Fruit fly (Drosophila melanogaster) whole organism, pupa: ENCODE results near the gene CG4360.

ENCODE experiments used
- CG10348 ChIP-seq: fragments of 200-800 bp; sonication (Bioruptor generic); IDR thresholded peaks from 2 replicates; pipeline ENCODE4 v1.3.6; 2022; ENCODE audit warnings: missing biosample characterization, missing genetic modification characterization
- CG12605 ChIP-seq: fragments of 200-800 bp; sonication (Bioruptor generic); IDR thresholded peaks from 2 replicates; pipeline ENCODE4 v1.3.6; 2022; ENCODE audit warnings: missing biosample characterization, missing genetic modification characterization
- CG13204 ChIP-seq: fragments of 200-800 bp; sonication (Bioruptor generic); optimal IDR thresholded peaks from 2 replicates; lab custom pipeline; 2018; ENCODE audit warnings: missing biosample characterization, mild to moderate bottlenecking, missing genetic modification characterization, moderate library complexity
- CG14655 ChIP-seq: fragments of 200-800 bp; sonication (Bioruptor generic); optimal IDR thresholded peaks from 3 replicates; lab custom pipeline; 2017; ENCODE audit warnings: mild to moderate bottlenecking, missing biosample characterization, missing genetic modification reagents, missing genetic modification characterization
- CG15710 ChIP-seq: fragments of 200-800 bp; sonication (Bioruptor generic); optimal IDR thresholded peaks from 2 replicates; lab custom pipeline; 2018; ENCODE audit warnings: missing biosample characterization, mild to moderate bottlenecking, missing genetic modification characterization, moderate library complexity
- CG17806 ChIP-seq: fragments of 200-800 bp; sonication (Bioruptor generic); optimal IDR thresholded peaks from 2 replicates; lab custom pipeline; 2018; ENCODE audit warnings: missing biosample characterization, mild to moderate bottlenecking, missing genetic modification characterization, moderate library complexity
- CG32121 ChIP-seq: fragments of 200-800 bp; sonication (Bioruptor generic); IDR thresholded peaks from 2 replicates; pipeline ENCODE4 v1.3.6; 2022; ENCODE audit warnings: missing biosample characterization, missing genetic modification characterization
- CG34367 ChIP-seq: fragments of 200-800 bp; sonication (Bioruptor generic); optimal IDR thresholded peaks from 2 replicates; lab custom pipeline; 2018; ENCODE audit warnings: missing biosample characterization, mild to moderate bottlenecking, missing genetic modification characterization
- CG4496 ChIP-seq: fragments of 200-800 bp; sonication (Bioruptor generic); IDR thresholded peaks from 3 replicates; pipeline ENCODE4 v1.3.6; 2022; ENCODE audit warnings: missing biosample characterization, missing genetic modification characterization
- CG8159 ChIP-seq: fragments of 200-800 bp; sonication (Bioruptor generic); optimal IDR thresholded peaks from 3 replicates; lab custom pipeline; 2018; ENCODE audit warnings: missing biosample characterization, mild to moderate bottlenecking, missing genetic modification characterization, moderate library complexity
- CG8301 ChIP-seq: fragments of 200-800 bp; sonication (Bioruptor generic); optimal IDR thresholded peaks from 2 replicates; lab custom pipeline; 2018; ENCODE audit warnings: missing biosample characterization, mild to moderate bottlenecking, missing genetic modification characterization
- CG9948 ChIP-seq: fragments of 200-800 bp; sonication (Bioruptor generic); optimal IDR thresholded peaks from 2 replicates; lab custom pipeline; 2018; ENCODE audit warnings: missing biosample characterization, mild to moderate bottlenecking, missing genetic modification characterization, moderate library complexity
- D1 ChIP-seq: fragments of 200-800 bp; sonication (Bioruptor generic); optimal IDR thresholded peaks from 2 replicates; lab custom pipeline; 2018; ENCODE audit warnings: missing biosample characterization, mild to moderate bottlenecking, missing genetic modification characterization, moderate library complexity
- EcR ChIP-seq: fragments of 200-800 bp; sonication (Bioruptor generic); optimal IDR thresholded peaks from 3 replicates; lab custom pipeline; 2019; ENCODE audit warnings: missing biosample characterization, missing genetic modification characterization, mild to moderate bottlenecking, moderate library complexity, missing genetic modification reagents
- Ets98B ChIP-seq: fragments of 200-800 bp; sonication (Bioruptor generic); IDR thresholded peaks from 2 replicates; pipeline ENCODE4 v1.3.6; 2022; ENCODE audit warnings: missing biosample characterization, missing genetic modification characterization
- Pif1A ChIP-seq: fragments of 200-800 bp; sonication (Bioruptor generic); optimal IDR thresholded peaks from 3 replicates; lab custom pipeline; 2016; ENCODE audit warnings: missing biosample characterization, missing genetic modification characterization
- Pif1B ChIP-seq: fragments of 200-800 bp; sonication (Bioruptor generic); optimal IDR thresholded peaks from 3 replicates; lab custom pipeline; 2016; ENCODE audit warnings: missing biosample characterization, missing genetic modification characterization
- Snoo ChIP-seq: fragments of 200-800 bp; sonication (Bioruptor generic); optimal IDR thresholded peaks from 3 replicates; lab custom pipeline; 2017; ENCODE audit warnings: missing biosample characterization, mild to moderate bottlenecking, missing genetic modification characterization, inconsistent platforms
- fd96Ca ChIP-seq: fragments of 200-800 bp; sonication (Bioruptor generic); IDR thresholded peaks from 3 replicates; pipeline ENCODE4 v1.3.6; 2022; ENCODE audit warnings: missing biosample characterization, missing genetic modification characterization
- gl ChIP-seq: fragments of 200-800 bp; sonication (Bioruptor generic); optimal IDR thresholded peaks from 2 replicates; lab custom pipeline; 2018; ENCODE audit warnings: missing biosample characterization, mild to moderate bottlenecking, missing genetic modification characterization
- rn ChIP-seq: fragments of 200-800 bp; sonication (Bioruptor generic); IDR thresholded peaks from 2 replicates; pipeline ENCODE4 v1.3.6; 2022; ENCODE audit warnings: missing biosample characterization, missing genetic modification characterization

CG4360 gene

dm6 chr3R:20317402-20318165 is 10.2 kb downstream of the CG4360 start:
- no peak for TF ChIP-seq CG8301
- TF ChIP-seq Ets98B (GFP tag; lab: Robert Waterston, UW), result peak; percentile 79
- no peak for TF ChIP-seq CG17806 (tag; lab: Kevin White, UChicago)
- TF ChIP-seq gl (tag; lab: Kevin White, UChicago), result no peak
- no peak for TF ChIP-seq Snoo (tag; lab: Kevin White, UChicago)
- peak; percentile 58 for TF ChIP-seq CG12605 (GFP tag; lab: Robert Waterston, UW)
- no peak for TF ChIP-seq CG34367 (tag; lab: Kevin White, UChicago)
- no peak for TF ChIP-seq rn (GFP tag; lab: Robert Waterston, UW)
- TF ChIP-seq CG10348 (GFP tag; lab: Robert Waterston, UW), result no peak
- TF ChIP-seq CG32121 (GFP tag; lab: Robert Waterston, UW), result peak; percentile 72
- TF ChIP-seq CG4496, result peak; percentile 67
- TF ChIP-seq CG9948 (tag; lab: Kevin White, UChicago), result no peak
- no peak for TF ChIP-seq EcR (GFP tag; lab: Kevin White, UChicago)
- no peak for TF ChIP-seq Pif1B
- TF ChIP-seq CG13204 (GFP tag; lab: Kevin White, UChicago), result no peak
- TF ChIP-seq CG15710 (tag; lab: Kevin White, UChicago), result no peak
- no peak for TF ChIP-seq CG8159 (tag; lab: Kevin White, UChicago)
- no peak for TF ChIP-seq Pif1A
- TF ChIP-seq CG14655 (GFP tag; lab: Kevin White, UChicago), result no peak
- TF ChIP-seq fd96Ca (GFP tag; lab: Robert Waterston, UW), result peak; percentile 56; the same call in 2 of the 3 replicates
- TF ChIP-seq D1 (tag; lab: Kevin White, UChicago), result no peak

dm6 chr3R:20316599-20316998 is 11.2 kb downstream of the CG4360 start:
- TF ChIP-seq CG8301 (no peak), CG17806 (tag; lab: Kevin White, UChicago) (no peak), CG15710 (tag; lab: Kevin White, UChicago) (no peak), CG32121 (GFP tag; lab: Robert Waterston, UW) (no peak), CG10348 (GFP tag; lab: Robert Waterston, UW) (no peak), CG4496 (no peak), Snoo (tag; lab: Kevin White, UChicago) (no peak), CG12605 (GFP tag; lab: Robert Waterston, UW) (no peak), CG9948 (tag; lab: Kevin White, UChicago) (no peak), Pif1A (no peak), D1 (tag; lab: Kevin White, UChicago) (no peak), gl (tag; lab: Kevin White, UChicago) (no peak), CG14655 (GFP tag; lab: Kevin White, UChicago) (no peak), Pif1B (no peak), fd96Ca (GFP tag; lab: Robert Waterston, UW) (no peak), CG13204 (GFP tag; lab: Kevin White, UChicago) (no peak), CG34367 (tag; lab: Kevin White, UChicago) (no peak), Ets98B (GFP tag; lab: Robert Waterston, UW) (no peak), EcR (GFP tag; lab: Kevin White, UChicago) (no peak), rn (GFP tag; lab: Robert Waterston, UW) (no peak)
- TF ChIP-seq, all 21 proteins: peak for 0

- TF ChIP-seq CG15710 (tag; lab: Kevin White, UChicago), result peak; percentile 31
- peak; percentile 87 for TF ChIP-seq Ets98B (GFP tag; lab: Robert Waterston, UW)
- TF ChIP-seq CG8301, result peak; percentile 89
- TF ChIP-seq Snoo (tag; lab: Kevin White, UChicago), result no peak
- peak; percentile 42; the same call in 1 of the 2 replicates for TF ChIP-seq CG10348 (GFP tag; lab: Robert Waterston, UW)
- peak; percentile 65 for TF ChIP-seq CG17806 (tag; lab: Kevin White, UChicago)
- TF ChIP-seq CG34367 (tag; lab: Kevin White, UChicago), result peak; percentile 13
- peak; percentile 92 for TF ChIP-seq CG32121 (GFP tag; lab: Robert Waterston, UW)
- peak; percentile 78 for TF ChIP-seq Pif1B
- TF ChIP-seq gl (tag; lab: Kevin White, UChicago), result no peak
- peak; percentile 89 for TF ChIP-seq CG14655 (GFP tag; lab: Kevin White, UChicago)
- peak; percentile 74 for TF ChIP-seq CG12605 (GFP tag; lab: Robert Waterston, UW)
- TF ChIP-seq CG9948 (tag; lab: Kevin White, UChicago), result peak; percentile 56
- TF ChIP-seq CG4496, result peak; percentile 92
- TF ChIP-seq rn (GFP tag; lab: Robert Waterston, UW), result no peak
- TF ChIP-seq fd96Ca (GFP tag; lab: Robert Waterston, UW), result peak; percentile 88
- no peak for TF ChIP-seq CG13204 (GFP tag; lab: Kevin White, UChicago)
- no peak for TF ChIP-seq D1 (tag; lab: Kevin White, UChicago)
- no peak for TF ChIP-seq EcR (GFP tag; lab: Kevin White, UChicago)
- TF ChIP-seq Pif1A, result peak; percentile 92
- peak; percentile 90 for TF ChIP-seq CG8159 (tag; lab: Kevin White, UChicago)
- TF ChIP-seq, all 21 proteins: peak for 15
Measured at dm6 chr3R:20312838-20313237, 15.0 kb downstream of the CG4360 start.

dm6 chr3R:20311406-20311805 is 16.4 kb downstream of the CG4360 start:
- TF ChIP-seq CG13204 (GFP tag; lab: Kevin White, UChicago) (no peak), Ets98B (GFP tag; lab: Robert Waterston, UW) (peak; percentile 26; the same call in 1 of the 2 replicates), CG10348 (GFP tag; lab: Robert Waterston, UW) (no peak)

dm6 chr3R:20310905-20311304 is 16.9 kb downstream of the CG4360 start:
- TF ChIP-seq CG8159 (tag; lab: Kevin White, UChicago), result no peak
- TF ChIP-seq CG14655 (GFP tag; lab: Kevin White, UChicago), result peak; percentile 36
- peak; percentile 25 for TF ChIP-seq Snoo (tag; lab: Kevin White, UChicago)
